Worm (Caenorhabditis elegans) whole organism, young adult: ENCODE results near the gene C45B2.2.

Source experiments
- B0261.1 ChIP-seq: sonication (generic microtip); optimal IDR thresholded peaks from 2 replicates; lab custom pipeline; 2016; ENCODE audit warnings: mild to moderate bottlenecking, missing genetic modification characterization, moderate library complexity, missing compliant biosample characterization
- C06A6.2 ChIP-seq: fragments of 200-800 bp; sonication (Bioruptor generic); conservative IDR thresholded peaks from 2 replicates; pipeline ENCODE4 v1.3.6; 2022; ENCODE audit warnings: missing genetic modification characterization, missing compliant biosample characterization
- T26A5.8 ChIP-seq: sonication (generic microtip); optimal IDR thresholded peaks from 2 replicates; lab custom pipeline; 2016; ENCODE audit warnings: missing genetic modification characterization, missing compliant biosample characterization
- ama-1 ChIP-seq, 3 experiments: fragments of 150-350 bp in 1 of 3; sonication (generic microtip) in 2 of 3; optimal IDR thresholded peaks; 2 replicates each; lab custom pipeline; 2014 to 2018; ENCODE audit warnings: missing biosample characterization in 2 of 3, missing genetic modification characterization in 2 of 3, missing genetic modification reagents in 2 of 3
- him-1 ChIP-seq: sonication (generic microtip); optimal IDR thresholded peaks from 2 replicates; lab custom pipeline; 2016; ENCODE audit warnings: missing genotype, missing genetic modification reagents, missing genetic modification characterization, missing compliant biosample characterization
- lin-35 ChIP-seq, 3 experiments: fragments of 150-350 bp in 2 of 3; sonication (generic microtip) in 1 of 3; optimal IDR thresholded peaks; 2 replicates each; lab custom pipeline; 2014 to 2018; ENCODE audit warnings: missing biosample characterization in 3 of 3, missing genetic modification characterization in 3 of 3, missing genetic modification reagents in 3 of 3
- lin-40 ChIP-seq: sonication (generic microtip); optimal IDR thresholded peaks from 2 replicates; lab custom pipeline; 2016; ENCODE audit warnings: missing genetic modification characterization, mild to moderate bottlenecking, missing compliant biosample characterization, missing genotype, missing genetic modification reagents
- madf-3 ChIP-seq: fragments of 200-800 bp; sonication (Bioruptor generic); IDR thresholded peaks from 2 replicates; pipeline ENCODE4 v1.3.6; 2022; ENCODE audit warnings: missing genetic modification reagents, missing genetic modification characterization, missing compliant biosample characterization
- pbrm-1 ChIP-seq: fragments of 200-800 bp; sonication (Bioruptor generic); IDR thresholded peaks from 2 replicates; pipeline ENCODE4 v1.3.6; 2022; ENCODE audit warnings: missing genetic modification reagents, missing genetic modification characterization, missing compliant biosample characterization
- tlf-1 ChIP-seq: fragments of 200-800 bp; sonication (Bioruptor generic); optimal IDR thresholded peaks from 2 replicates; lab custom pipeline; 2018; ENCODE audit warnings: mild to moderate bottlenecking, missing genetic modification characterization, missing compliant biosample characterization

ce11 chrX:6039544-6039943 lies 45.0 kb upstream of the C45B2.2 start, which contains the start of gene hsp-25:
- TF ChIP-seq C06A6.2 (no peak), pbrm-1 (no peak), tlf-1 (no peak), ama-1 (optimal IDR thresholded peaks at IDR 0.05; lab: Kevin White, UChicago) (no peak), ama-1 (GFP tag; optimal IDR thresholded peaks at IDR 0.05; lab: Kevin White, UChicago) (no peak), madf-3 (GFP tag; lab: Robert Waterston, UW) (no peak), B0261.1 (tag; lab: Kevin White, UChicago) (no peak), lin-40 (no peak), lin-35 (GFP tag; optimal IDR thresholded peaks at IDR 0.05; lab: Kevin White, UChicago) (no peak), him-1 (no peak), T26A5.8 (no peak)
